Worm (Caenorhabditis elegans): Measurements from ENCODE around the gene cnnm-5.

- TF ChIP-seq lin-13 (GFP tag; optimal IDR thresholded peaks at IDR 0.05) (no peak), alr-1 (tag; optimal IDR thresholded peaks at IDR 0.05; ENCODE audit: borderline replicate concordance) (no peak), nhr-12 (tag; optimal IDR thresholded peaks at IDR 0.05) (no peak), egl-27 (tag; optimal IDR thresholded peaks at IDR 0.05) (no peak), dpl-1 (GFP tag; optimal IDR thresholded peaks at IDR 0.05) (no peak), snpc-4 (tag; optimal IDR thresholded peaks at IDR 0.05) (no peak), nhr-11 (tag; optimal IDR thresholded peaks at IDR 0.05) (no peak), tbx-2 (tag; optimal IDR thresholded peaks at IDR 0.05) (no peak), fkh-10 (GFP tag; optimal IDR thresholded peaks at IDR 0.05) (no peak), ama-1 (optimal IDR thresholded peaks at IDR 0.05) (no peak), unc-62 (GFP tag; optimal IDR thresholded peaks at IDR 0.05) (no peak), nhr-237 (tag; optimal IDR thresholded peaks at IDR 0.05) (no peak), zip-4 (GFP tag; optimal IDR thresholded peaks at IDR 0.05) (no peak), ets-5 (GFP tag; IDR thresholded peaks at IDR 0.05) (no peak)
Measured at ce11 chrIII:3811375-3811924, 17.6 kb downstream of the cnnm-5 start.

Measured in whole organism, L1 larva.